Worm (Caenorhabditis elegans) whole organism, L3 larva: ENCODE results near the gene him-8.

Experiments
- R02D3.7 ChIP-seq: fragments of 150-350 bp; optimal IDR thresholded peaks from 2 replicates; lab custom pipeline; 2014; ENCODE audit warnings: missing biosample characterization, missing genetic modification characterization
- ZK546.5 ChIP-seq: sonication (generic microtip); optimal IDR thresholded peaks from 2 replicates; lab custom pipeline; 2017; ENCODE audit warnings: missing biosample characterization, missing genetic modification characterization
- aly-2 ChIP-seq: fragments of 150-350 bp; optimal IDR thresholded peaks from 2 replicates; lab custom pipeline; 2014; ENCODE audit warnings: missing biosample characterization, missing genetic modification characterization
- ama-1 ChIP-seq: fragments of 150-350 bp; optimal IDR thresholded peaks from 2 replicates; lab custom pipeline; 2018
- ceh-16 ChIP-seq: sonication (generic microtip); optimal IDR thresholded peaks from 2 replicates; lab custom pipeline; 2017; ENCODE audit warnings: missing biosample characterization, missing genetic modification characterization
- ceh-28 ChIP-seq: fragments of 150-350 bp; optimal IDR thresholded peaks from 2 replicates; lab custom pipeline; 2014; ENCODE audit warnings: missing biosample characterization, missing genetic modification reagents, missing genetic modification characterization
- ceh-82 ChIP-seq: fragments of 150-350 bp; optimal IDR thresholded peaks from 2 replicates; lab custom pipeline; 2014; ENCODE audit warnings: missing biosample characterization, missing genetic modification characterization
- daf-12 ChIP-seq: fragments of 150-350 bp; optimal IDR thresholded peaks from 2 replicates; lab custom pipeline; 2014; ENCODE audit warnings: missing biosample characterization, missing genetic modification reagents, missing genetic modification characterization
- egl-27 ChIP-seq: sonication (generic microtip); optimal IDR thresholded peaks from 4 replicates; lab custom pipeline; 2017; ENCODE audit warnings: missing biosample characterization, missing genetic modification reagents, missing genetic modification characterization
- elt-1 ChIP-seq: fragments of 150-350 bp; optimal IDR thresholded peaks from 2 replicates; lab custom pipeline; 2014; ENCODE audit warnings: missing biosample characterization, missing genetic modification characterization
- elt-2 ChIP-seq: sonication (generic microtip); optimal IDR thresholded peaks from 2 replicates; lab custom pipeline; 2016; ENCODE audit warnings: missing genetic modification reagents, mild to moderate bottlenecking, missing genetic modification characterization, missing compliant biosample characterization
- elt-3 ChIP-seq, 3 experiments: fragments of 150-350 bp in 1 of 3; sonication (generic microtip) in 2 of 3; optimal IDR thresholded peaks; 2 replicates in 2 of 3; 4 replicates in 1 of 3; lab custom pipeline; 2014 to 2017; ENCODE audit warnings: missing biosample characterization in 3 of 3, missing genetic modification characterization in 3 of 3
- eor-1 ChIP-seq, 2 experiments: fragments of 150-350 bp; optimal IDR thresholded peaks; 2 replicates each; lab custom pipeline; 2014 to 2018; ENCODE audit warnings: missing biosample characterization in 2 of 2, missing genetic modification characterization in 2 of 2
- fkh-10 ChIP-seq: sonication (generic microtip); optimal IDR thresholded peaks from 2 replicates; lab custom pipeline; 2017; ENCODE audit warnings: missing biosample characterization, missing genetic modification reagents, missing genetic modification characterization
- hmg-11 ChIP-seq: sonication (generic microtip); optimal IDR thresholded peaks from 2 replicates; lab custom pipeline; 2016; ENCODE audit warnings: missing genetic modification characterization, missing compliant biosample characterization
- jun-1 ChIP-seq: fragments of 150-350 bp; optimal IDR thresholded peaks from 2 replicates; lab custom pipeline; 2014; ENCODE audit warnings: missing biosample characterization, missing genetic modification reagents, missing genetic modification characterization
- lin-15B ChIP-seq: fragments of 150-350 bp; optimal IDR thresholded peaks from 2 replicates; lab custom pipeline; 2014; ENCODE audit warnings: missing biosample characterization, missing genetic modification characterization
- lsy-12 ChIP-seq: sonication (generic microtip); optimal IDR thresholded peaks from 2 replicates; lab custom pipeline; 2016; ENCODE audit warnings: mild to moderate bottlenecking, missing genetic modification characterization, missing compliant biosample characterization
- mdl-1 ChIP-seq: fragments of 150-350 bp; optimal IDR thresholded peaks from 2 replicates; lab custom pipeline; 2014; ENCODE audit warnings: missing biosample characterization, missing genetic modification characterization
- mml-1 ChIP-seq: fragments of 150-350 bp; sonication (generic microtip); optimal IDR thresholded peaks from 3 replicates; lab custom pipeline; 2014; ENCODE audit warnings: missing biosample characterization, missing genetic modification characterization
- nfya-1 ChIP-seq: sonication (generic microtip); optimal IDR thresholded peaks from 2 replicates; lab custom pipeline; 2017; ENCODE audit warnings: missing genetic modification characterization, mild to moderate bottlenecking, missing compliant biosample characterization, antibody characterized with exemption, moderate library complexity; ENCODE audit not compliant: insufficient read depth
- nhr-11 ChIP-seq: fragments of 150-350 bp; optimal IDR thresholded peaks from 2 replicates; lab custom pipeline; 2014; ENCODE audit warnings: missing biosample characterization, missing genetic modification characterization
- nhr-12 ChIP-seq: fragments of 150-350 bp; optimal IDR thresholded peaks from 2 replicates; lab custom pipeline; 2014; ENCODE audit warnings: missing biosample characterization, missing genetic modification characterization
- nhr-28 ChIP-seq: fragments of 150-350 bp; optimal IDR thresholded peaks from 2 replicates; lab custom pipeline; 2014; ENCODE audit warnings: missing biosample characterization, missing genetic modification characterization
- nhr-43 ChIP-seq: sonication (generic microtip); optimal IDR thresholded peaks from 2 replicates; lab custom pipeline; 2016; ENCODE audit warnings: mild to moderate bottlenecking, missing genetic modification characterization, missing compliant biosample characterization; ENCODE audit not compliant: poor library complexity, severe bottlenecking
- nhr-76 ChIP-seq: fragments of 150-350 bp; sonication (generic microtip); optimal IDR thresholded peaks from 5 replicates; lab custom pipeline; 2014; ENCODE audit warnings: missing biosample characterization, missing genetic modification characterization
- pha-4 ChIP-seq: fragments of 150-350 bp; optimal IDR thresholded peaks from 2 replicates; lab custom pipeline; 2014; ENCODE audit warnings: missing biosample characterization, missing genetic modification reagents, missing genetic modification characterization
- pqm-1 ChIP-seq: fragments of 150-350 bp; optimal IDR thresholded peaks from 2 replicates; lab custom pipeline; 2017; ENCODE audit warnings: missing biosample characterization, missing genetic modification characterization, inconsistent platforms
- snpc-4 ChIP-seq: fragments of 150-350 bp; optimal IDR thresholded peaks from 2 replicates; lab custom pipeline; 2014; ENCODE audit warnings: missing biosample characterization, missing genetic modification characterization
- unc-39 ChIP-seq: sonication (generic microtip); optimal IDR thresholded peaks from 4 replicates; lab custom pipeline; 2017; ENCODE audit warnings: missing biosample characterization, missing genetic modification characterization
- zag-1 ChIP-seq: fragments of 150-350 bp; optimal IDR thresholded peaks from 2 replicates; lab custom pipeline; 2014; ENCODE audit warnings: missing biosample characterization, missing genetic modification characterization

Gene him-8

DNA sequence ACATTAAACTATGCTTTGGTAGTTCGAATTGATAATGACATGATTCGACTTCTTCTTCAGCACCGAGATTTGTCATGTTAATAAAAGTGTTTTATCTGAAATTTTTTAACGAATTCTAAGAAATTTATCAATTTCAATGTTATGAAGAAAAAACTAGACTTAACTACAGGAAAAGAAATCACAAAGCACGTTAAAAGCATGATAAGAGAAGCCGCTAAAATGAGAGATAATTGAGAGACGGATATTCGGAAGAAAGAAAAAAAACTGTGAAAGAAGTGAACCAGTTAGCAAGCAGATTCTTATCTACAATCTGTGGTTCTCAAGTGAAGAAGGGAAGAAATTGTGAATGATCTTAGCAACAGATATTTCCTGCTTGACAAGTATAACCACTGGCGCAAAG lies 27.4 kb downstream of the him-8 start, which contains the start of gene C43F9.4:
Gene C43F9.4, minus strand, starts transcription at position 101 of the 400 bp plus-strand sequence.
- TF ChIP-seq ZK546.5 (tag; lab: Kevin White, UChicago) (no peak), fkh-10 (GFP tag; lab: Kevin White, UChicago) (no peak), ceh-16 (tag; lab: Kevin White, UChicago) (no peak), jun-1 (tag; lab: Kevin White, UChicago) (no peak), nhr-28 (tag; lab: Kevin White, UChicago) (no peak), ama-1 (lab: Kevin White, UChicago) (no peak), aly-2 (no peak), unc-39 (tag; lab: Kevin White, UChicago) (no peak), mml-1 (tag; lab: Kevin White, UChicago) (no peak), eor-1 (tag; optimal IDR thresholded peaks at IDR 0.05; lab: Kevin White, UChicago) (no peak)

DNA sequence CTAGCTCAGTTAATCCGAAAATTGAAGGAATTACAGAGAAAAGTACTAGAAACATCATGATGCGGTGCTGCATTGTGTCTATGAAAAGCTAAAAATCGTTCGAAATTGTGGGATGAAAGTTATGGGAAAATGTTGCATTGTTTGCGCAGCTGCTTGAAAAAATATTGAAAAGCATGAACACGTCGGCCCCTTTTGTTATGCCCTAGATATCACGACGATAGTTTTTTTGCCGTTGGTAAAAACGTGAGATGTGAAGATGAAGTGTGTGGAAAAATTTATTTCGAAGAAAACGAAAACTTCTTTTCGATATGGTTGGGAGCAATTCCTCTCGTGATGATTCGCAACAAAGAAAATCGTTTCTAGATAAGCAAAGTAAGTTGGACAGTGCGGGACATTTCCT lies 28.9 kb downstream of the him-8 start, which contains the start of the genes C43F9.5 and nkb-2:
Gene C43F9.5, minus strand, starts transcription at position 101 of the 400 bp plus-strand sequence.
Gene nkb-2, plus strand, starts transcription at position 277 of the 400 bp plus-strand sequence.
- no peak for TF ChIP-seq mml-1 (tag; lab: Kevin White, UChicago)
- no peak for TF ChIP-seq elt-1
- TF ChIP-seq eor-1 (tag; optimal IDR thresholded peaks at IDR 0.05; lab: Kevin White, UChicago): no peak
- no peak for TF ChIP-seq nhr-43 (tag; lab: Kevin White, UChicago)
- TF ChIP-seq zag-1 (tag; lab: Kevin White, UChicago): no peak
- TF ChIP-seq jun-1 (tag; lab: Kevin White, UChicago): no peak
- no peak for TF ChIP-seq snpc-4 (tag; lab: Kevin White, UChicago)

DNA sequence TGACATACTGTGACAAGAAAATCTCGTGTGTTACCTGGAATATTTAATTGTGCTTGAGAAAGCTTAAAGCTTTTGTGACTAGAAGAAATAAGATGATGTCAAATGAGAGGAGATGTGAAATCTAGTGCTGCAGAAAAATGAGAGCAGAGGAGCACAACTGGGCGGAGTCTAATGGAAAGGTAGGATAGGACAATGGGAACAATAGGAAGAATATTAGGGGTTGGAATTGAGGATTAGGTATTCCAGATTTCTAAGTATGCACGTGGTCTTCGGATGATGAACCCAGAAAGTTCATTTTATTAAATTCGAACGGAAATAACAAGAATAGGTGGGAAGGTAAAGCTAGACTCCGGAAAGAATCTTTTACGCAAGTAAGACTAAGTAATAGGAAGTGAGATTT lies 31.9 kb downstream of the him-8 start, which contains the start of gene C43F9.7:
Gene C43F9.7, minus strand, starts transcription at position 101 of the 400 bp plus-strand sequence.
- no peak for TF ChIP-seq ceh-82 (tag; lab: Kevin White, UChicago)
- no peak for TF ChIP-seq hmg-11 (tag; lab: Kevin White, UChicago)
- TF ChIP-seq mdl-1 (tag; lab: Kevin White, UChicago): no peak
- TF ChIP-seq nhr-12 (tag; lab: Kevin White, UChicago): no peak
- TF ChIP-seq nhr-76 (tag; lab: Kevin White, UChicago): no peak
- TF ChIP-seq nhr-28 (tag; lab: Kevin White, UChicago): no peak
- TF ChIP-seq egl-27: no peak
- TF ChIP-seq elt-3 (tag; optimal IDR thresholded peaks at IDR 0.05; lab: Kevin White, UChicago): no peak
- TF ChIP-seq elt-2: no peak
- no peak for TF ChIP-seq ceh-16 (tag; lab: Kevin White, UChicago)
- TF ChIP-seq ama-1 (lab: Kevin White, UChicago): no peak
- TF ChIP-seq R02D3.7: no peak

DNA sequence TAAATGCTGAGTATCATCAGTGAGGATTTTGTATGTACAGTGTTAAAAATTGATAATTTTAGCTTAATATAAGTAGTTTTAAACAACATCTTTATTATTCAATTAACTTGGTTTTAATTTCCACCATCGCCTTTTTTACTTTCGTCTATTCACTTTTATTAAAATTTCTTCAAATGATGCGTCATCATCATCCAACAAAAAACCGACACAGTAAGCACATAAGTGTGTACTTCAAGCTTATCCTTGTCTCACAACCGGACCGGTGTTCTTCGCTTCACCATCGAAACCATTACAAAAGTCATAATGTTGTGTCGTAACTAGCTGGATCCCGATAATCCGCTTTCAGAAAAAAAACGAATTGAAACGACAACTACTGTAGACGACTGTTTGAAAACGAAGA lies 34.8 kb downstream of the him-8 start, which contains the start of gene C43F9.11:
Gene C43F9.11, plus strand, starts transcription at position 301 of the 400 bp plus-strand sequence.
- TF ChIP-seq nhr-11 (no peak), ceh-28 (tag; lab: Kevin White, UChicago) (no peak), lsy-12 (tag; lab: Kevin White, UChicago) (no peak), nhr-43 (tag; lab: Kevin White, UChicago) (no peak)

DNA sequence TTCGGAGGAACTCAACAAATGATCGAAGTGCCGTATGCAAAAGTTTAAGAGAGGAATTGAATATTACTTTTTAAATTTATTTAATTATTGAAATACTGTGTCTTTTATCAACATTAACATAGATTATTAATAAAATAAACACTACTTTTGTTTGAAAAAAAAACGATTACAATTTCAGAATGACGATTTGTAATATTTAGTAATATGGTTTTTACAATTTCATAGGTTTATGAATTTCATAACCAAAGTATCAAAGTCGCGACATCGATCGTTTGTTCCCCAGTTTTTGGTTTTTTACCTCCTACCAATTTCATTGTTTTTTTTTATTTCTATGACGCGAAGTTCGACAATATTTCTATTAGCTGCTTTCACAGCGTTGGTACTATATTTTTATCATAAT lies 38.3 kb downstream of the him-8 start, which contains the start of gene R09H10.1:
Gene R09H10.1, plus strand, starts transcription at position 301 of the 400 bp plus-strand sequence.
- TF ChIP-seq elt-3 (tag; optimal IDR thresholded peaks at IDR 0.05; lab: Kevin White, UChicago): no peak
- TF ChIP-seq ceh-16 (tag; lab: Kevin White, UChicago): no peak
- TF ChIP-seq daf-12: no peak
- TF ChIP-seq ceh-82 (tag; lab: Kevin White, UChicago): no peak
- TF ChIP-seq ceh-28 (tag; lab: Kevin White, UChicago): no peak

DNA sequence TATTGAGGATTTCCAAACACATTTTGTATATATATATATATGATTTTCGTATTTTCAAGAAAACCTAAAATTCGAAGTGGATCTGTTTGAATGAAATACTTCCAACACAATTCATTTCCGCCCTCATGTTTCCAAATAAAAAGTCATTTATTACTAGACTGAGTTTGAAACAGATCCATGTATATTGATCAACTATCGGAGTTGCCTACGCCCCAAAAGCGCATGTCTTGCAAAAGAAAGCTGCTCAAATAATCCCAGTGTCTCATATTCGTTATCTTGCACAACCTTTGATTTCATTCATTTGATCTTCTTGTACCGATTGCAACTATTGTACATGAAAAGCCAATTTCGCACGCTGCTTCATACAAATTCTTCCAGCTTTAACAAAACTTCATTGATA lies 40.9 kb downstream of the him-8 start, which contains the start of gene R09H10.2:
Gene R09H10.2, plus strand, starts transcription at position 301 of the 400 bp plus-strand sequence.
- no peak for TF ChIP-seq pha-4 (tag; lab: Kevin White, UChicago)

DNA sequence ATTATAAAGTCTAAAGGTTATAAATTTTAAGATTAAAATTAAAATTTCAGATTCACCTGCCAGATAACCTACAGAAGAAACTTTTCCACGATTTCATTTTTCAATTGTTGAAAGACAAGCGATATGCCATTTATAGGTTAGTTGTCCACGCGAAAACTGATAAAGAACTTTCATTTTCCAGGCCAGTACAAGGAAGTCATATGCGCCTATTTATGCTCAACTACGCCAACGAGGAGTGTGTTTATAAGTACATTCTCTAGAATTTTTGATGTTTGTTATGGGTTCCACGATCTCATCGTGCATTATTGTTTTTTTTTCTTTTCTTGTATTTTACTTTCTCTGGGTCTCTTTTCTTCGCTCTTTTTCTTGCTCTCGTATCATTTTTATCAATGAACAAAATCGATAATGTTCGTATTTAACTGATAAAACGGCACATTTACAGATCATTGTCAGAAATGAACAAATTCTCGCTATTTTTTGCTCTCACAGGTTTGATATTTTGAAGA lies 44.9 kb downstream of the him-8 start, which contains the start of gene R09H10.3:
Gene R09H10.3, plus strand, starts transcription at position 456 of the 506 bp plus-strand sequence.
- peak; percentile 19 for TF ChIP-seq pqm-1
- TF ChIP-seq lin-15B: no peak
- TF ChIP-seq nfya-1 (tag; lab: Kevin White, UChicago): no peak
- TF ChIP-seq elt-2: peak; percentile 77
